Worm (Caenorhabditis elegans): Measurements from ENCODE around the gene inx-9.

- no peak for TF ChIP-seq ztf-23 (GFP tag; IDR thresholded peaks at IDR 0.05)
- no peak for TF ChIP-seq T22C8.4 (GFP tag; IDR thresholded peaks at IDR 0.05)
- TF ChIP-seq med-1 (GFP tag; optimal IDR thresholded peaks at IDR 0.05; ENCODE audit: insufficient read depth) = no peak
- TF ChIP-seq klf-2 (GFP tag; conservative IDR thresholded peaks at IDR 0.05) = no peak
- TF ChIP-seq flt-1 (GFP tag; IDR thresholded peaks at IDR 0.05) = no peak
Measured at ce11 chrIV:11636409-11636723, 39.8 kb upstream of the inx-9 start, which contains the start of gene F58B3.6.
